Fruit fly (Drosophila melanogaster): ENCODE data around the gene amd.

DNA sequence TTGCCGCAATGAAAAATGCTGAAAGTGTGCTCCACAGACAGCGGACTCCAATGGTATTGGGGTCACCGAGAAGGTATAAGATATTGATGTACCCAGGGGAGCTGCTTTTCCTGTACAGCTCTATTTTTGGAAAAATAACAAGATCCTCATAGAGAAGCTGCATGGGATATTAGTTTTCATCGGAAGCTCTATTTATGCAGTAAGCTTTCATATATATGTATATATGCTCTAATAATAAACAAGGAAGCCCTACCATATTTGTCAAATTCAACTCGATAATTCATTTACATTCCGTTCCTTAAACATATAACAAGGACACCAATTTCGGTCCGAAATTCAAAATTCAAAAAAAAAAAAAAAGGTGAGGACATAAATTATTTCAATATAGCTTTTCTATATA is 8.2 kb upstream of the amd start, which contains the start of the genes CG17344 and CG43731:
- TF ChIP-seq rgr (GFP tag; optimal IDR thresholded peaks at IDR 0.05) (no peak), Hr83 (GFP tag; optimal IDR thresholded peaks at IDR 0.05; ENCODE audit: poor library complexity, severe bottlenecking) (no peak), Dif (GFP tag; optimal IDR thresholded peaks at IDR 0.05; ENCODE audit: partially characterized antibody) (no peak), OdsH (GFP tag; optimal IDR thresholded peaks at IDR 0.05) (no peak), GATAd (GFP tag; optimal IDR thresholded peaks at IDR 0.05) (no peak), Myc (optimal IDR thresholded peaks at IDR 0.05) (no peak), pan (optimal IDR thresholded peaks at IDR 0.05) (no peak), Dfd (GFP tag; optimal IDR thresholded peaks at IDR 0.05) (no peak), woc (GFP tag; optimal IDR thresholded peaks at IDR 0.05) (no peak), psq (GFP tag; optimal IDR thresholded peaks at IDR 0.05) (no peak), br (GFP tag; optimal IDR thresholded peaks at IDR 0.05) (no peak), Hnf4 (GFP tag; optimal IDR thresholded peaks at IDR 0.05) (no peak), foxo (GFP tag; optimal IDR thresholded peaks at IDR 0.05) (no peak)
